Fruit fly (Drosophila melanogaster) whole organism, embryonic: ENCODE results near the gene Mrp5.
A peak's percentile ranks its signal among the peaks of the same experiment; 100 is the strongest.

ENCODE experiments used
- ATbp ChIP-seq: fragments of 200-800 bp; sonication (Bioruptor generic); optimal IDR thresholded peaks from 2 replicates; lab custom pipeline; 2017; ENCODE audit warnings: missing biosample characterization, mild to moderate bottlenecking, missing genetic modification characterization, missing genetic modification reagents
- Ada2b ChIP-seq: fragments of 200-800 bp; sonication (Bioruptor generic); IDR thresholded peaks from 2 replicates; pipeline ENCODE4 v1.3.6; 2022; ENCODE audit warnings: missing biosample characterization, missing genetic modification characterization
- CG11696 ChIP-seq: fragments of 200-800 bp; sonication (Bioruptor generic); IDR thresholded peaks from 2 replicates; pipeline ENCODE4 v1.3.6; 2022; ENCODE audit warnings: missing biosample characterization, missing genetic modification characterization
- CG17829 ChIP-seq: fragments of 200-800 bp; optimal IDR thresholded peaks from 2 replicates; lab custom pipeline; 2019; ENCODE audit warnings: missing biosample characterization, mild to moderate bottlenecking, missing genetic modification characterization, moderate library complexity
- CG34376 ChIP-seq: fragments of 200-800 bp; sonication (Bioruptor generic); optimal IDR thresholded peaks from 2 replicates; lab custom pipeline; 2018; ENCODE audit warnings: missing biosample characterization, mild to moderate bottlenecking, missing genetic modification characterization
- CG4424 ChIP-seq: fragments of 200-800 bp; sonication (Bioruptor generic); optimal IDR thresholded peaks from 3 replicates; lab custom pipeline; 2016; ENCODE audit warnings: missing biosample characterization, missing genetic modification characterization
- CG5953 ChIP-seq: fragments of 200-800 bp; sonication (Bioruptor generic); IDR thresholded peaks from 2 replicates; pipeline ENCODE4 v1.3.6; 2022; ENCODE audit warnings: missing biosample characterization, missing genetic modification characterization
- CG6683 ChIP-seq: fragments of 200-800 bp; sonication (Bioruptor generic); optimal IDR thresholded peaks from 2 replicates; lab custom pipeline; 2017; ENCODE audit warnings: missing biosample characterization, mild to moderate bottlenecking, missing genetic modification characterization, missing genetic modification reagents
- CG7357 ChIP-seq: fragments of 200-800 bp; sonication (Bioruptor generic); IDR thresholded peaks from 3 replicates; pipeline ENCODE4 v1.3.6; 2022; ENCODE audit warnings: missing biosample characterization, missing genetic modification characterization
- CG7839 ChIP-seq: fragments of 200-800 bp; sonication (Bioruptor generic); optimal IDR thresholded peaks from 3 replicates; lab custom pipeline; 2018; ENCODE audit warnings: missing biosample characterization, mild to moderate bottlenecking, missing genetic modification characterization, moderate library complexity
- CG8924 ChIP-seq: fragments of 200-800 bp; optimal IDR thresholded peaks from 3 replicates; lab custom pipeline; 2019; ENCODE audit warnings: missing biosample characterization, mild to moderate bottlenecking, missing genetic modification characterization, moderate library complexity
- CG9727 ChIP-seq: fragments of 200-800 bp; sonication (Bioruptor generic); optimal IDR thresholded peaks from 3 replicates; lab custom pipeline; 2017; ENCODE audit warnings: missing biosample characterization, mild to moderate bottlenecking, missing genetic modification characterization
- Dll ChIP-seq: fragments of 200-800 bp; sonication (Bioruptor generic); IDR thresholded peaks from 4 replicates; pipeline ENCODE4 v1.3.6; 2022; ENCODE audit warnings: missing biosample characterization, missing genetic modification characterization; ENCODE audit not compliant: partially characterized antibody
- Eip74EF ChIP-seq, 2 experiments: fragments of 200-800 bp in 1 of 2; fragments of >200 bp in 1 of 2; sonication (Bioruptor generic) in 1 of 2; optimal IDR thresholded peaks; 2 replicates each; lab custom pipeline; 2017 to 2019; ENCODE audit warnings: missing biosample characterization in 2 of 2, missing genetic modification characterization in 2 of 2, mild to moderate bottlenecking in 1 of 2, moderate library complexity in 1 of 2
- Elba2 ChIP-seq: fragments of 200-800 bp; sonication (Bioruptor generic); optimal IDR thresholded peaks from 3 replicates; lab custom pipeline; 2016; ENCODE audit warnings: missing biosample characterization, missing genetic modification characterization
- Ets65A ChIP-seq: fragments of 200-800 bp; sonication (Bioruptor generic); peaks from one replicate; lab custom pipeline; 2016; ENCODE audit warnings: missing biosample characterization, missing genetic modification characterization
- Hey ChIP-seq: fragments of 200-800 bp; sonication (Bioruptor generic); optimal IDR thresholded peaks from 3 replicates; lab custom pipeline; 2018; ENCODE audit warnings: missing biosample characterization, mild to moderate bottlenecking, missing genetic modification characterization
- Hmr ChIP-seq: fragments of 200-800 bp; sonication (Bioruptor generic); optimal IDR thresholded peaks from 3 replicates; lab custom pipeline; 2017; ENCODE audit warnings: mild to moderate bottlenecking, missing biosample characterization, missing genetic modification reagents, missing genetic modification characterization
- Hr39 ChIP-seq: fragments of >200 bp; optimal IDR thresholded peaks from 2 replicates; lab custom pipeline; 2017
- Hr78 ChIP-seq, 2 experiments: fragments of 200-800 bp in 1 of 2; fragments of >200 bp in 1 of 2; sonication (Bioruptor generic) in 1 of 2; optimal IDR thresholded peaks; 2 replicates each; lab custom pipeline; 2017 to 2019; ENCODE audit warnings: missing biosample characterization in 2 of 2, missing genetic modification characterization in 2 of 2, mild to moderate bottlenecking in 1 of 2, moderate library complexity in 1 of 2
- Kr ChIP-seq: fragments of 200-800 bp; sonication (Bioruptor generic); optimal IDR thresholded peaks from 2 replicates; lab custom pipeline; 2017; ENCODE audit warnings: missing biosample characterization, mild to moderate bottlenecking, missing genetic modification characterization
- Lim3 ChIP-seq: fragments of 200-800 bp; sonication (Bioruptor generic); IDR thresholded peaks from 2 replicates; pipeline ENCODE4 v1.3.6; 2022; ENCODE audit warnings: missing biosample characterization, missing genetic modification characterization
- MBD-R2 ChIP-seq: fragments of 200-800 bp; sonication (Bioruptor generic); IDR thresholded peaks from 2 replicates; pipeline ENCODE4 v1.3.6; 2022; ENCODE audit warnings: missing biosample characterization, missing genetic modification characterization
- Med ChIP-seq: fragments of 200-800 bp; sonication (Bioruptor generic); peaks from one replicate; lab custom pipeline; 2016; ENCODE audit warnings: missing biosample characterization, missing genetic modification characterization, mild to moderate bottlenecking, inconsistent platforms, moderate library complexity
- Oaz ChIP-seq: fragments of 200-800 bp; sonication (Bioruptor generic); IDR thresholded peaks from 2 replicates; pipeline ENCODE4 v1.3.6; 2022; ENCODE audit warnings: missing biosample characterization, missing genetic modification characterization
- Rfx ChIP-seq: fragments of 200-800 bp; sonication (Bioruptor generic); IDR thresholded peaks from 2 replicates; pipeline ENCODE4 v1.3.6; 2022; ENCODE audit warnings: missing biosample characterization, missing genetic modification characterization
- Stat92E ChIP-seq, 3 experiments: fragments of >200 bp in 2 of 3; fragments of 200-800 bp in 1 of 3; sonication (Bioruptor generic) in 1 of 3; optimal IDR thresholded peaks; 2 replicates each; lab custom pipeline; 2017 to 2019; ENCODE audit warnings: missing biosample characterization in 3 of 3, missing genetic modification characterization in 3 of 3, mild to moderate bottlenecking in 1 of 3, moderate library complexity in 1 of 3
- TFAM ChIP-seq: fragments of 200-800 bp; sonication (Bioruptor generic); optimal IDR thresholded peaks from 2 replicates; lab custom pipeline; 2017; ENCODE audit warnings: missing biosample characterization, missing genetic modification characterization, inconsistent platforms
- Vsx1 ChIP-seq: fragments of 200-800 bp; sonication (Bioruptor generic); optimal IDR thresholded peaks from 2 replicates; lab custom pipeline; 2017; ENCODE audit warnings: missing biosample characterization, mild to moderate bottlenecking, missing genetic modification characterization, missing genetic modification reagents
- bowl ChIP-seq: fragments of 200-800 bp; sonication (Bioruptor generic); IDR thresholded peaks from 2 replicates; pipeline ENCODE4 v1.3.6; 2022; ENCODE audit warnings: missing biosample characterization, missing genetic modification characterization
- chinmo ChIP-seq: fragments of 200-800 bp; sonication (Bioruptor generic); IDR thresholded peaks from 4 replicates; pipeline ENCODE4 v1.3.6; 2022; ENCODE audit warnings: missing biosample characterization, missing genetic modification characterization; ENCODE audit not compliant: partially characterized antibody
- ci ChIP-seq: fragments of 200-800 bp; sonication (Bioruptor generic); IDR thresholded peaks from 3 replicates; pipeline ENCODE4 v1.3.6; 2022; ENCODE audit warnings: missing biosample characterization, missing genetic modification characterization
- cwo ChIP-seq: fragments of 200-800 bp; sonication (Bioruptor generic); optimal IDR thresholded peaks from 3 replicates; lab custom pipeline; 2017; ENCODE audit warnings: missing biosample characterization, missing genetic modification characterization, mild to moderate bottlenecking, moderate library complexity, missing genetic modification reagents
- exex ChIP-seq: fragments of 200-800 bp; sonication (Bioruptor generic); optimal IDR thresholded peaks from 4 replicates; lab custom pipeline; 2018; ENCODE audit warnings: missing biosample characterization, mild to moderate bottlenecking, missing genetic modification characterization, moderate library complexity
- hkb ChIP-seq, 2 experiments: fragments of 200-800 bp in 1 of 2; fragments of >200 bp in 1 of 2; sonication (Bioruptor generic) in 1 of 2; IDR thresholded peaks in 1 of 2; optimal IDR thresholded peaks in 1 of 2; 2 replicates each; pipeline versions ENCODE4 v1.3.6 to Lab custom; 2017 to 2022; ENCODE audit warnings: missing biosample characterization in 1 of 2, missing genetic modification characterization in 1 of 2
- lbe ChIP-seq: fragments of 200-800 bp; sonication (Bioruptor generic); optimal IDR thresholded peaks from 2 replicates; lab custom pipeline; 2016; ENCODE audit warnings: missing biosample characterization, mild to moderate bottlenecking, missing genetic modification characterization
- mirr ChIP-seq: fragments of 200-800 bp; sonication (Bioruptor generic); optimal IDR thresholded peaks from 3 replicates; lab custom pipeline; 2018; ENCODE audit warnings: missing biosample characterization, mild to moderate bottlenecking, missing genetic modification characterization
- odd ChIP-seq: fragments of 200-800 bp; sonication (Bioruptor generic); optimal IDR thresholded peaks from 2 replicates; lab custom pipeline; 2017; ENCODE audit warnings: missing biosample characterization, mild to moderate bottlenecking, missing genetic modification characterization
- psq ChIP-seq: fragments of 200-800 bp; sonication (Bioruptor generic); optimal IDR thresholded peaks from 2 replicates; lab custom pipeline; 2017; ENCODE audit warnings: missing biosample characterization, missing genetic modification characterization
- ranshi ChIP-seq: fragments of 200-800 bp; sonication (Bioruptor generic); IDR thresholded peaks from 2 replicates; pipeline ENCODE4 v1.3.6; 2022; ENCODE audit warnings: missing biosample characterization, missing genetic modification characterization
- sd ChIP-seq: fragments of 200-800 bp; sonication (Bioruptor generic); optimal IDR thresholded peaks from 3 replicates; lab custom pipeline; 2018; ENCODE audit warnings: missing biosample characterization, mild to moderate bottlenecking, missing genetic modification characterization, moderate library complexity
- sens ChIP-seq: fragments of 200-800 bp; sonication (Bioruptor generic); peaks from one replicate; lab custom pipeline; 2016; ENCODE audit warnings: missing biosample characterization, missing genetic modification characterization
- shn ChIP-seq: fragments of 200-800 bp; sonication (Bioruptor generic); optimal IDR thresholded peaks from 3 replicates; lab custom pipeline; 2016; ENCODE audit warnings: missing biosample characterization, missing genetic modification characterization
- sna ChIP-seq: fragments of 200-800 bp; sonication (Bioruptor generic); IDR thresholded peaks from 2 replicates; pipeline ENCODE4 v1.3.6; 2022; ENCODE audit warnings: missing biosample characterization, missing genetic modification characterization; ENCODE audit not compliant: partially characterized antibody
- unpg ChIP-seq: fragments of 200-800 bp; sonication (Bioruptor generic); optimal IDR thresholded peaks from 3 replicates; lab custom pipeline; 2018; ENCODE audit warnings: missing biosample characterization, mild to moderate bottlenecking, missing genetic modification characterization, moderate library complexity

Gene Mrp5

DNA sequence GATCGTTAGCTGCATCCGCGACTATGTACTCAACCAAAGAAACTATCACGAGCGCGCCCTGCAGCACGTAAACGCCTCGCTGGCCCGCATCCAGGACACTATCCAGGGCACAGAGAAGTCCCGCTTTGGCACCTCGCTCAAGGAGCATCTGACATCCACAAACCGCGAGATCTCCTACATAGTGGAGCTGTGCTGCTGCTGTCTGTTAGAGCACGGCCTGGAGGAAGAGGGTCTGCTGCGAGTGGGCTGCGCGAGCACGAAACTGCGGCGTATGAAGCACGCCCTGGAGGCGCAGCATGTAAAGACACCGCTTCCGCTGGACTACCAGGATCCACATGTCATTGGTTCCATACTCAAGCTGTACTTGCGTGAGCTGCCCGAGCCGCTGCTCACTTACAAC lies 35.6 kb upstream of the Mrp5 start:
- TF ChIP-seq Ets65A (GFP tag; lab: Kevin White, UChicago) (peak; percentile 91), Vsx1 (GFP tag; lab: Kevin White, UChicago) (no peak), Med (GFP tag; lab: Kevin White, UChicago) (peak; percentile 69)

- TF ChIP-seq exex (tag; lab: Kevin White, UChicago), result peak; percentile 15
- TF ChIP-seq odd (GFP tag; lab: Kevin White, UChicago), result no peak
- TF ChIP-seq Eip74EF (GFP tag; optimal IDR thresholded peaks at IDR 0.05; lab: Kevin White, UChicago), result peak in 1 of 2 experiments; percentile 34
- TF ChIP-seq CG34376 (GFP tag; lab: Kevin White, UChicago), result peak; percentile 25
- TF ChIP-seq cwo (GFP tag; lab: Kevin White, UChicago), result no peak
- no peak for TF ChIP-seq TFAM (GFP tag; lab: Kevin White, UChicago)
- TF ChIP-seq unpg, result no peak
- peak in 1 of 2 experiments; percentile 78 for TF ChIP-seq Hr78 (GFP tag; optimal IDR thresholded peaks at IDR 0.05; lab: Kevin White, UChicago)
- no peak for TF ChIP-seq hkb (optimal IDR thresholded peaks at IDR 0.05; lab: Kevin White, UChicago)
- TF ChIP-seq hkb (GFP tag; IDR thresholded peaks at IDR 0.05; lab: Robert Waterston, UW), result 0 out of 2 replicates have a peak, but pooled peaks have one; percentile 6
- TF ChIP-seq ATbp, result peak; percentile 19
- TF ChIP-seq Hey, result no peak
- no peak for TF ChIP-seq Oaz
Observed at dm6 chr3R:19910302-19911029, 35.0 kb upstream of the Mrp5 start.

DNA sequence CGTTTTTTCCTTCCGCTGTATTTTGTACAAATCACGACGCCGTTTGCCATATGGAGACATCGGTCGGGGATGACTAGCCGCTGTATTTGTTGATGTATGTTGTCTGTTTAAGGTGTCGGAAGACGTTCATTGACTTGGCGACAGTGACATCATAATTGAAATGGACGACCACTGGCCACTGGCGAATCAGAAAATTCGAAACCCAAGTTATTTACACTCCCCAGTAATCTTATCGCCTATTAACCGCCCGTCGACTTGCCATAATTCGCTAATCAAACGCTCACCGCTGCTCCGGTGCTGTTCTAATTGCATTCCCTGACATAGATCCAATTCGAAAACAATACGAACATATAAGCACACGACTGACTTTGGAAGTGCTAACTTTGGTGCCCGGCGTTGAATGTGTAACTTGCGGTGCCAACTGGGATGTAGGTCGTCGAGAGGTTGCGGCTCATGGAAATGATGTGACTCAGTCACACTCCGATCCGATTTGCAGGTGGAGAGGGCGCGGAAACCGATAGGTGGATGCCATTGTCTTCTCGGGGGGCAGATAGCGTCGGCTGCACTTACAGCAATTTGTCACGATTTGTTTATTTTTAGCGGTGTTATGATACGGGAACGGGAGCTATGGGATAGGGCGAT lies 34.2 kb upstream of the Mrp5 start:
- no peak for TF ChIP-seq Dll (GFP tag; lab: Robert Waterston, UW)
- peak; percentile 22 for TF ChIP-seq Med (GFP tag; lab: Kevin White, UChicago)
- TF ChIP-seq Stat92E (GFP tag; optimal IDR thresholded peaks at IDR 0.05; lab: Kevin White, UChicago), result no peak
- peak; percentile 63; the same call in 1 of the 3 replicates for TF ChIP-seq ci
- no peak for TF ChIP-seq psq
- no peak for TF ChIP-seq sna (GFP tag; lab: Robert Waterston, UW)
- TF ChIP-seq lbe (GFP tag; lab: Kevin White, UChicago), result no peak
- peak; percentile 4 for TF ChIP-seq mirr (GFP tag; lab: Kevin White, UChicago)
- no peak for TF ChIP-seq MBD-R2 (GFP tag; lab: Robert Waterston, UW)
- TF ChIP-seq bowl (GFP tag; lab: Robert Waterston, UW), result no peak
- no peak for TF ChIP-seq Hr39 (lab: Kevin White, UChicago)
- TF ChIP-seq CG17829 (tag; lab: Kevin White, UChicago), result no peak
- no peak for TF ChIP-seq CG4424 (GFP tag; lab: Kevin White, UChicago)
- TF ChIP-seq CG8924, result no peak
- no peak for TF ChIP-seq Ada2b (GFP tag; lab: Robert Waterston, UW)
- no peak for TF ChIP-seq CG6683 (GFP tag; lab: Kevin White, UChicago)
- no peak for TF ChIP-seq Lim3
- TF ChIP-seq Elba2 (GFP tag; lab: Kevin White, UChicago), result peak; percentile 76
- 0 out of 4 replicates have a peak, but pooled peaks have one; percentile 13 for TF ChIP-seq chinmo
- TF ChIP-seq shn, result no peak
- peak; percentile 76 for TF ChIP-seq sd (tag; lab: Kevin White, UChicago)
- no peak for TF ChIP-seq sens
- no peak for TF ChIP-seq Kr (GFP tag; lab: Kevin White, UChicago)
- 0 out of 2 replicates have a peak, but pooled peaks have one; percentile 17 for TF ChIP-seq Rfx (GFP tag; lab: Robert Waterston, UW)
- TF ChIP-seq CG11696, result no peak
- no peak for TF ChIP-seq CG7839
- no peak for TF ChIP-seq CG5953 (GFP tag; lab: Robert Waterston, UW)
- TF ChIP-seq Hmr, result no peak
- TF ChIP-seq CG7357 (GFP tag; lab: Robert Waterston, UW), result no peak
- no peak for TF ChIP-seq ranshi
- peak; percentile 73 for TF ChIP-seq exex (tag; lab: Kevin White, UChicago)
- no peak for TF ChIP-seq CG9727 (GFP tag; lab: Kevin White, UChicago)
